Fruit fly (Drosophila melanogaster) whole organism, prepupa: ENCODE measurements around the gene Atat.

Experiments used
- CG10631 ChIP-seq: fragments of 200-800 bp; sonication (Bioruptor generic); optimal IDR thresholded peaks from 2 replicates; lab custom pipeline; 2016; ENCODE audit warnings: missing biosample characterization, missing genetic modification characterization
- CG10669 ChIP-seq: fragments of 200-800 bp; sonication (Bioruptor generic); optimal IDR thresholded peaks from 3 replicates; lab custom pipeline; 2018; ENCODE audit warnings: missing biosample characterization, mild to moderate bottlenecking, missing genetic modification characterization, moderate library complexity
- CG11294 ChIP-seq: fragments of 200-800 bp; sonication (Bioruptor generic); IDR thresholded peaks from 2 replicates; pipeline ENCODE4 v1.3.6; 2022; ENCODE audit warnings: missing biosample characterization, missing genetic modification characterization
- CG11762 ChIP-seq: fragments of 200-800 bp; sonication (Bioruptor generic); optimal IDR thresholded peaks from 3 replicates; lab custom pipeline; 2016; ENCODE audit warnings: missing biosample characterization, missing genetic modification characterization; ENCODE audit not compliant: insufficient read depth
- CG11902 ChIP-seq: fragments of 200-800 bp; sonication (Bioruptor generic); optimal IDR thresholded peaks from 3 replicates; lab custom pipeline; 2016; ENCODE audit warnings: missing biosample characterization, missing genetic modification characterization
- CG15336 ChIP-seq: fragments of 200-800 bp; sonication (Bioruptor generic); IDR thresholded peaks from 2 replicates; pipeline ENCODE4 v1.3.6; 2022; ENCODE audit warnings: missing biosample characterization, missing genetic modification characterization
- CG1621 ChIP-seq: fragments of 200-800 bp; sonication (Bioruptor generic); optimal IDR thresholded peaks from 3 replicates; lab custom pipeline; 2018; ENCODE audit warnings: missing biosample characterization, mild to moderate bottlenecking, missing genetic modification characterization
- CG3032 ChIP-seq: fragments of 200-800 bp; optimal IDR thresholded peaks from 2 replicates; lab custom pipeline; 2019; ENCODE audit warnings: missing biosample characterization, mild to moderate bottlenecking, missing genetic modification characterization, moderate library complexity
- CG3919 ChIP-seq: fragments of 200-800 bp; sonication (Bioruptor generic); optimal IDR thresholded peaks from 3 replicates; lab custom pipeline; 2016; ENCODE audit warnings: missing biosample characterization, missing genetic modification characterization
- CG4318 ChIP-seq: fragments of 200-800 bp; sonication (Bioruptor generic); optimal IDR thresholded peaks from 3 replicates; lab custom pipeline; 2017; ENCODE audit warnings: missing biosample characterization, mild to moderate bottlenecking, missing genetic modification characterization
- CG6163 ChIP-seq: fragments of 200-800 bp; sonication (Bioruptor generic); IDR thresholded peaks from 3 replicates; pipeline ENCODE4 v1.3.6; 2022; ENCODE audit warnings: missing biosample characterization, missing genetic modification characterization
- CG6276 ChIP-seq: fragments of 200-800 bp; sonication (Bioruptor generic); optimal IDR thresholded peaks from 2 replicates; lab custom pipeline; 2017; ENCODE audit warnings: missing biosample characterization, mild to moderate bottlenecking, missing genetic modification characterization
- CG6808 ChIP-seq: fragments of 200-800 bp; sonication (Bioruptor generic); optimal IDR thresholded peaks from 3 replicates; lab custom pipeline; 2017; ENCODE audit warnings: missing biosample characterization, missing genetic modification characterization, mild to moderate bottlenecking, moderate library complexity, missing genetic modification reagents
- CG6854 ChIP-seq: fragments of 200-800 bp; sonication (Bioruptor generic); optimal IDR thresholded peaks from 2 replicates; lab custom pipeline; 2017; ENCODE audit warnings: missing biosample characterization, mild to moderate bottlenecking, missing genetic modification characterization
- CG7368 ChIP-seq: fragments of 200-800 bp; sonication (Bioruptor generic); optimal IDR thresholded peaks from 3 replicates; lab custom pipeline; 2016; ENCODE audit warnings: missing biosample characterization, missing genetic modification characterization
- CG8119 ChIP-seq: fragments of 200-800 bp; sonication (Bioruptor generic); IDR thresholded peaks from 3 replicates; pipeline ENCODE4 v1.3.6; 2022; ENCODE audit warnings: missing biosample characterization, missing genetic modification characterization
- CG8319 ChIP-seq: fragments of 200-800 bp; sonication (Bioruptor generic); optimal IDR thresholded peaks from 3 replicates; lab custom pipeline; 2016; ENCODE audit warnings: missing biosample characterization, missing genetic modification characterization
- CG9139 ChIP-seq: fragments of 200-800 bp; sonication (Bioruptor generic); optimal IDR thresholded peaks from 3 replicates; lab custom pipeline; 2017; ENCODE audit warnings: missing biosample characterization, mild to moderate bottlenecking, missing genetic modification characterization
- Eip75B ChIP-seq: fragments of 200-800 bp; sonication (Bioruptor generic); optimal IDR thresholded peaks from 3 replicates; lab custom pipeline; 2016; ENCODE audit warnings: missing biosample characterization, missing genetic modification characterization
- Eip78C ChIP-seq: fragments of 200-800 bp; sonication (Bioruptor generic); peaks from one replicate; lab custom pipeline; 2016; ENCODE audit warnings: missing biosample characterization, missing genetic modification characterization
- Eip93F ChIP-seq: fragments of 200-800 bp; sonication (Bioruptor generic); optimal IDR thresholded peaks from 2 replicates; lab custom pipeline; 2016; ENCODE audit warnings: missing biosample characterization, mild to moderate bottlenecking, missing genetic modification characterization
- Ets21C ChIP-seq: fragments of 200-800 bp; sonication (Bioruptor generic); optimal IDR thresholded peaks from 3 replicates; lab custom pipeline; 2016; ENCODE audit warnings: missing biosample characterization, missing genetic modification characterization
- Gug ChIP-seq: fragments of 200-800 bp; sonication (Bioruptor generic); IDR thresholded peaks from 2 replicates; pipeline ENCODE4 v1.3.6; 2022; ENCODE audit warnings: missing biosample characterization, missing genetic modification characterization
- Hr38 ChIP-seq: sonication (Bioruptor generic); optimal IDR thresholded peaks from 2 replicates; lab custom pipeline; 2016; ENCODE audit warnings: missing biosample characterization, missing genetic modification characterization
- Hr39 ChIP-seq: fragments of 200-800 bp; sonication (Bioruptor generic); optimal IDR thresholded peaks from 2 replicates; lab custom pipeline; 2016; ENCODE audit warnings: missing biosample characterization, missing genetic modification characterization
- Lpt ChIP-seq: fragments of 200-800 bp; sonication (Bioruptor generic); optimal IDR thresholded peaks from 3 replicates; lab custom pipeline; 2016; ENCODE audit warnings: missing biosample characterization, missing genetic modification characterization
- Met ChIP-seq: fragments of 200-800 bp; sonication (Bioruptor generic); optimal IDR thresholded peaks from 3 replicates; lab custom pipeline; 2016; ENCODE audit warnings: missing biosample characterization, missing genetic modification characterization
- OdsH ChIP-seq: fragments of 200-800 bp; sonication (Bioruptor generic); optimal IDR thresholded peaks from 3 replicates; lab custom pipeline; 2016; ENCODE audit warnings: missing biosample characterization, missing genetic modification characterization
- Smox ChIP-seq: fragments of 200-800 bp; sonication (Bioruptor generic); optimal IDR thresholded peaks from 3 replicates; lab custom pipeline; 2016; ENCODE audit warnings: missing biosample characterization, missing genetic modification characterization
- Sox102F ChIP-seq: fragments of 200-800 bp; sonication (Bioruptor generic); optimal IDR thresholded peaks from 2 replicates; lab custom pipeline; 2016; ENCODE audit warnings: missing biosample characterization, mild to moderate bottlenecking, missing genetic modification characterization
- Sox15 ChIP-seq: fragments of 200-800 bp; sonication (Bioruptor generic); optimal IDR thresholded peaks from 3 replicates; lab custom pipeline; 2016; ENCODE audit warnings: missing biosample characterization, missing genetic modification characterization
- achi ChIP-seq: fragments of 200-800 bp; sonication (Bioruptor generic); optimal IDR thresholded peaks from 3 replicates; lab custom pipeline; 2016; ENCODE audit warnings: missing biosample characterization, missing genetic modification characterization
- acj6 ChIP-seq: fragments of 200-800 bp; sonication (Bioruptor generic); optimal IDR thresholded peaks from 3 replicates; lab custom pipeline; 2016; ENCODE audit warnings: missing biosample characterization, missing genetic modification characterization
- dac ChIP-seq: fragments of 200-800 bp; sonication (Bioruptor generic); optimal IDR thresholded peaks from 2 replicates; lab custom pipeline; 2017; ENCODE audit warnings: missing biosample characterization, mild to moderate bottlenecking, missing genetic modification characterization
- dsx ChIP-seq: fragments of 200-800 bp; optimal IDR thresholded peaks from 3 replicates; lab custom pipeline; 2019; ENCODE audit warnings: missing biosample characterization, mild to moderate bottlenecking, missing genetic modification characterization, moderate library complexity; ENCODE audit not compliant: poor library complexity, severe bottlenecking
- eg ChIP-seq: fragments of 200-800 bp; sonication (Bioruptor generic); IDR thresholded peaks from 3 replicates; pipeline ENCODE4 v1.3.6; 2022; ENCODE audit warnings: missing biosample characterization, missing genetic modification characterization
- fd59A ChIP-seq: fragments of 200-800 bp; sonication (Bioruptor generic); optimal IDR thresholded peaks from 2 replicates; lab custom pipeline; 2017; ENCODE audit warnings: missing biosample characterization, mild to moderate bottlenecking, missing genetic modification characterization, missing genetic modification reagents
- fkh ChIP-seq: fragments of 200-800 bp; sonication (Bioruptor generic); optimal IDR thresholded peaks from 3 replicates; lab custom pipeline; 2017; ENCODE audit warnings: missing biosample characterization, mild to moderate bottlenecking, missing genetic modification characterization, moderate library complexity
- lz ChIP-seq: fragments of 200-800 bp; sonication (Bioruptor generic); optimal IDR thresholded peaks from 3 replicates; lab custom pipeline; 2016; ENCODE audit warnings: missing biosample characterization, missing genetic modification characterization
- net ChIP-seq: fragments of 200-800 bp; sonication (Bioruptor generic); optimal IDR thresholded peaks from 3 replicates; lab custom pipeline; 2016; ENCODE audit warnings: missing biosample characterization, missing genetic modification characterization
- pdm3 ChIP-seq: fragments of 200-800 bp; sonication (Bioruptor generic); optimal IDR thresholded peaks from 3 replicates; lab custom pipeline; 2016; ENCODE audit warnings: missing biosample characterization, missing genetic modification characterization
- salr ChIP-seq, 2 experiments: fragments of 200-800 bp; sonication (Bioruptor generic); optimal IDR thresholded peaks; 3 replicates each; lab custom pipeline; 2016 to 2018; ENCODE audit warnings: missing biosample characterization in 2 of 2, missing genetic modification characterization in 2 of 2, mild to moderate bottlenecking in 1 of 2
- spab ChIP-seq: fragments of 200-800 bp; sonication (Bioruptor generic); optimal IDR thresholded peaks from 2 replicates; lab custom pipeline; 2017; ENCODE audit warnings: missing biosample characterization, mild to moderate bottlenecking, missing genetic modification characterization, missing genetic modification reagents
- ss ChIP-seq, 2 experiments: fragments of 200-800 bp; sonication (Bioruptor generic); optimal IDR thresholded peaks; 2 replicates in 1 of 2; 3 replicates in 1 of 2; lab custom pipeline; 2017 to 2018; ENCODE audit warnings: mild to moderate bottlenecking in 2 of 2, missing biosample characterization in 2 of 2, missing genetic modification characterization in 2 of 2, moderate library complexity in 1 of 2
- svp ChIP-seq: fragments of 200-800 bp; sonication (Bioruptor generic); peaks from one replicate; lab custom pipeline; 2016; ENCODE audit warnings: missing biosample characterization, missing genetic modification characterization
- topi ChIP-seq: fragments of 200-800 bp; sonication (Bioruptor generic); optimal IDR thresholded peaks from 3 replicates; lab custom pipeline; 2016; ENCODE audit warnings: missing biosample characterization, missing genetic modification characterization
- vri ChIP-seq: fragments of 200-800 bp; sonication (Bioruptor generic); optimal IDR thresholded peaks from 3 replicates; lab custom pipeline; 2016; ENCODE audit warnings: missing biosample characterization, mild to moderate bottlenecking, missing genetic modification characterization

Atat gene

dm6 chr3L:9468261-9468890 is 41.8 kb upstream of the Atat start (continued):
- TF ChIP-seq CG3032 (tag; lab: Kevin White, UChicago) (no peak), Lpt (GFP tag; lab: Kevin White, UChicago) (no peak), acj6 (GFP tag; lab: Kevin White, UChicago) (no peak), fkh (GFP tag; lab: Kevin White, UChicago) (no peak), CG15336 (no peak), Sox15 (GFP tag; lab: Kevin White, UChicago) (no peak), Eip93F (GFP tag; lab: Kevin White, UChicago) (no peak), eg (GFP tag; lab: Robert Waterston, UW) (no peak), CG6854 (GFP tag; lab: Kevin White, UChicago) (no peak), Hr38 (no peak), Ets21C (GFP tag; lab: Kevin White, UChicago) (no peak), dac (GFP tag; lab: Kevin White, UChicago) (no peak), CG10669 (no peak), CG4318 (peak; percentile 9), Smox (GFP tag; lab: Kevin White, UChicago) (peak; percentile 32), Eip75B (GFP tag; lab: Kevin White, UChicago) (no peak), CG11902 (no peak), CG7368 (GFP tag; lab: Kevin White, UChicago) (no peak), CG9139 (GFP tag; lab: Kevin White, UChicago) (no peak), lz (GFP tag; lab: Kevin White, UChicago) (no peak), net (GFP tag; lab: Kevin White, UChicago) (peak; percentile 8), OdsH (GFP tag; lab: Kevin White, UChicago) (peak; percentile 46), CG6163 (GFP tag; lab: Robert Waterston, UW) (no peak), ss (GFP tag; optimal IDR thresholded peaks at IDR 0.05; lab: Kevin White, UChicago) (no peak), dsx (GFP tag; lab: Kevin White, UChicago) (no peak)

DNA sequence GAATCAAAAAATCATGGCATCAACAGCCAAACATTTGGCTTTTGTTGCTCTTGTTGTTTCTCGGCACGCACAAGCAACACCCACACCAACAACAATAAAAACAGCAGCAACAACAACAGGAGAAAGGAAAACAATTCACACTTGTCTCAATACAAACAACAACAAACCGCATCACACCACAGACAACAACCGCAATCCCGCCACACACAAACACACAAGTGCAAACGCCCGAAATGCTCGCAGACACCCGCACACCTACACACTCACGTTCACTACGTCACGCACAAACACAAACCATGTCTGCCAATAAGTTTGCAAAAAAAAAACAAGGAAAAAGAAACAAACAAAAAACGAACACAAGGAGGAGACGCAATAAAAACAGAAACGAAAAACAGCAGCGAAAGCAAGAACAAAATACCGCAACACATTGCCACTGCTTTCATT is 41.2 kb upstream of the Atat start:
- TF ChIP-seq Eip78C (GFP tag; lab: Kevin White, UChicago) (peak; percentile 40), CG11762 (GFP tag; lab: Kevin White, UChicago) (no peak), Hr39 (GFP tag; lab: Kevin White, UChicago) (no peak), CG11294 (GFP tag; lab: Robert Waterston, UW) (no peak; the same call in 1 of the 2 replicates), Gug (GFP tag; lab: Robert Waterston, UW) (no peak), CG10631 (no peak), Eip93F (GFP tag; lab: Kevin White, UChicago) (no peak), CG6276 (peak; percentile 73), CG8119 (GFP tag; lab: Robert Waterston, UW) (peak; percentile 66), CG6808 (GFP tag; lab: Kevin White, UChicago) (peak; percentile 59), Smox (GFP tag; lab: Kevin White, UChicago) (no peak), Sox15 (GFP tag; lab: Kevin White, UChicago) (no peak), CG15336 (peak; percentile 60), eg (GFP tag; lab: Robert Waterston, UW) (peak; percentile 83), Sox102F (GFP tag; lab: Kevin White, UChicago) (peak; percentile 15), CG9139 (GFP tag; lab: Kevin White, UChicago) (peak; percentile 58), lz (GFP tag; lab: Kevin White, UChicago) (no peak), fd59A (GFP tag; lab: Kevin White, UChicago) (no peak), vri (GFP tag; lab: Kevin White, UChicago) (no peak), net (GFP tag; lab: Kevin White, UChicago) (peak; percentile 44), pdm3 (GFP tag; lab: Kevin White, UChicago) (no peak), CG11902 (no peak), achi (peak; percentile 9), Eip75B (GFP tag; lab: Kevin White, UChicago) (no peak), ss (GFP tag; optimal IDR thresholded peaks at IDR 0.05; lab: Kevin White, UChicago) (peak; percentile 68 to 71), CG3919 (GFP tag; lab: Kevin White, UChicago) (peak; percentile 32), CG10669 (no peak), topi (GFP tag; lab: Kevin White, UChicago) (no peak), CG8319 (GFP tag; lab: Kevin White, UChicago) (no peak), Hr38 (no peak), svp (no peak), CG1621 (tag; lab: Kevin White, UChicago) (peak; percentile 23), fkh (GFP tag; lab: Kevin White, UChicago) (peak; percentile 77), dac (GFP tag; lab: Kevin White, UChicago) (no peak), spab (GFP tag; lab: Kevin White, UChicago) (peak; percentile 2), salr (GFP tag; optimal IDR thresholded peaks at IDR 0.05; lab: Kevin White, UChicago) (peak in 1 of 2 experiments; percentile 11), Met (GFP tag; lab: Kevin White, UChicago) (no peak)
